Worm (Caenorhabditis elegans): ENCODE measurements around the gene F56C9.3.

DNA sequence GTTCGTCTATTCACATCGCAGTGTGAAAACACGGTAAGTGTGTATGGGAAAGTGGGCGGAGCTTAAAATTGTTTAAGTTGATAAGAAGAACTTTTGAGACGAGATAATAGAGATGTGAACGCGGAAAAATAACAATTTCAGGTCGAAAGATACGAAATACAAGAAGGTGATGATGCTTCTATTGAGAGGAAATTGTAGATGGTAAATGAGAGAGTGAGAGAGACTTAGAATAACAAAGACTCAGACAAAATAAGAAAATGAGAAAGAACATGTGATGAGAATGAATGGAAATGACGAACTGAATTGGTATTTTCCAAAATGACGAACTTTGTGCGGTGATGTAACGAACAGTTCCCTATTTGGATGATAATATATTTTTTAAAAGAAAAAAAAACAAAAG, 40.0 kb upstream of the F56C9.3 start:
- TF ChIP-seq mep-1 (tag; optimal IDR thresholded peaks at IDR 0.05) (peak; percentile 39), snpc-4 (tag; optimal IDR thresholded peaks at IDR 0.05) (no peak), ztf-11 (tag; optimal IDR thresholded peaks at IDR 0.05) (no peak), lin-29 (GFP tag; IDR thresholded peaks at IDR 0.05) (no peak), jun-1 (tag; optimal IDR thresholded peaks at IDR 0.05) (no peak), nhr-6 (tag; optimal IDR thresholded peaks at IDR 0.05) (peak; percentile 7), attf-4 (tag; optimal IDR thresholded peaks at IDR 0.05) (no peak), F10B5.3 (tag; optimal IDR thresholded peaks at IDR 0.05) (no peak)

Data from whole organism, L4 larva.